Worm (Caenorhabditis elegans): ENCODE results near the gene unc-45.

The unc-45 gene

ce11 chrIII:537054-537453 lies 45.7 kb downstream of the unc-45 start:
- no peak for TF ChIP-seq ceh-36 (tag; optimal IDR thresholded peaks at IDR 0.05)
- TF ChIP-seq sea-1 (GFP tag; conservative IDR thresholded peaks at IDR 0.05), result no peak
- no peak for TF ChIP-seq tbx-37 (GFP tag; conservative IDR thresholded peaks at IDR 0.05)
- TF ChIP-seq hnd-1 (tag; optimal IDR thresholded peaks at IDR 0.05), result no peak
- no peak for TF ChIP-seq F13C5.2 (tag; optimal IDR thresholded peaks at IDR 0.05)
- no peak for TF ChIP-seq flt-1 (GFP tag; IDR thresholded peaks at IDR 0.05)
- no peak for TF ChIP-seq aly-1 (tag; optimal IDR thresholded peaks at IDR 0.05)
- no peak for TF ChIP-seq hmbx-1 (tag; optimal IDR thresholded peaks at IDR 0.05)
- no peak for TF ChIP-seq tra-4 (tag; optimal IDR thresholded peaks at IDR 0.05)
- no peak for TF ChIP-seq hmg-4 (GFP tag; optimal IDR thresholded peaks at IDR 0.05)
- TF ChIP-seq ets-7 (tag; optimal IDR thresholded peaks at IDR 0.05), result no peak
- no peak for TF ChIP-seq tbx-11 (GFP tag; IDR thresholded peaks at IDR 0.05)
- TF ChIP-seq ama-1 (optimal IDR thresholded peaks at IDR 0.05), result no peak
- no peak for TF ChIP-seq scrt-1 (GFP tag; IDR thresholded peaks at IDR 0.05)

- TF ChIP-seq flt-1 (GFP tag; IDR thresholded peaks at IDR 0.05) (no peak), tbx-11 (GFP tag; IDR thresholded peaks at IDR 0.05) (no peak), pes-1 (GFP tag; IDR thresholded peaks at IDR 0.05) (no peak), sea-1 (GFP tag; conservative IDR thresholded peaks at IDR 0.05) (no peak), ceh-36 (tag; optimal IDR thresholded peaks at IDR 0.05) (no peak), scrt-1 (GFP tag; IDR thresholded peaks at IDR 0.05) (no peak), ets-7 (tag; optimal IDR thresholded peaks at IDR 0.05) (no peak), F13C5.2 (tag; optimal IDR thresholded peaks at IDR 0.05) (no peak), ceh-13 (GFP tag; optimal IDR thresholded peaks at IDR 0.05) (no peak), ama-1 (optimal IDR thresholded peaks at IDR 0.05) (no peak), tra-4 (tag; optimal IDR thresholded peaks at IDR 0.05) (no peak), hmg-4 (GFP tag; optimal IDR thresholded peaks at IDR 0.05) (no peak), hmbx-1 (tag; optimal IDR thresholded peaks at IDR 0.05) (no peak), hnd-1 (tag; optimal IDR thresholded peaks at IDR 0.05) (no peak)
Observed at ce11 chrIII:541766-542165, 50.4 kb downstream of the unc-45 start, which contains the start of gene T22F7.1. Gene T22F7.1 (plus strand): TSS chrIII:542066.

ce11 chrIII:547709-548108 lies 56.4 kb downstream of the unc-45 start:
- TF ChIP-seq flt-1 (GFP tag; IDR thresholded peaks at IDR 0.05) (no peak), aly-1 (tag; optimal IDR thresholded peaks at IDR 0.05) (no peak), tbx-37 (GFP tag; conservative IDR thresholded peaks at IDR 0.05) (no peak), tra-4 (tag; optimal IDR thresholded peaks at IDR 0.05) (no peak), ama-1 (optimal IDR thresholded peaks at IDR 0.05) (no peak), B0310.2 (tag; optimal IDR thresholded peaks at IDR 0.05) (no peak), tbx-11 (GFP tag; IDR thresholded peaks at IDR 0.05) (no peak), F13C5.2 (tag; optimal IDR thresholded peaks at IDR 0.05) (no peak), ceh-36 (tag; optimal IDR thresholded peaks at IDR 0.05) (no peak), hnd-1 (tag; optimal IDR thresholded peaks at IDR 0.05) (no peak), pes-1 (GFP tag; IDR thresholded peaks at IDR 0.05) (no peak), scrt-1 (GFP tag; IDR thresholded peaks at IDR 0.05) (no peak), hmbx-1 (tag; optimal IDR thresholded peaks at IDR 0.05) (no peak)

- TF ChIP-seq tra-4 (tag; optimal IDR thresholded peaks at IDR 0.05), result no peak
- no peak for TF ChIP-seq hmg-4 (GFP tag; optimal IDR thresholded peaks at IDR 0.05)
- TF ChIP-seq hnd-1 (tag; optimal IDR thresholded peaks at IDR 0.05), result no peak
- TF ChIP-seq tbx-11 (GFP tag; IDR thresholded peaks at IDR 0.05), result no peak
- TF ChIP-seq ets-7 (tag; optimal IDR thresholded peaks at IDR 0.05), result no peak
- no peak for TF ChIP-seq aly-1 (tag; optimal IDR thresholded peaks at IDR 0.05)
- no peak for TF ChIP-seq sea-1 (GFP tag; conservative IDR thresholded peaks at IDR 0.05)
- TF ChIP-seq flt-1 (GFP tag; IDR thresholded peaks at IDR 0.05), result no peak
- TF ChIP-seq ceh-13 (GFP tag; optimal IDR thresholded peaks at IDR 0.05), result no peak
- TF ChIP-seq F13C5.2 (tag; optimal IDR thresholded peaks at IDR 0.05), result no peak
- TF ChIP-seq ama-1 (optimal IDR thresholded peaks at IDR 0.05), result no peak
- TF ChIP-seq pes-1 (GFP tag; IDR thresholded peaks at IDR 0.05), result no peak
Observed at ce11 chrIII:549231-549630, 57.9 kb downstream of the unc-45 start.

Data from whole organism, early embryonic.